Worm (Caenorhabditis elegans): ENCODE results near the gene Y57G11C.52.

Gene Y57G11C.52

DNA sequence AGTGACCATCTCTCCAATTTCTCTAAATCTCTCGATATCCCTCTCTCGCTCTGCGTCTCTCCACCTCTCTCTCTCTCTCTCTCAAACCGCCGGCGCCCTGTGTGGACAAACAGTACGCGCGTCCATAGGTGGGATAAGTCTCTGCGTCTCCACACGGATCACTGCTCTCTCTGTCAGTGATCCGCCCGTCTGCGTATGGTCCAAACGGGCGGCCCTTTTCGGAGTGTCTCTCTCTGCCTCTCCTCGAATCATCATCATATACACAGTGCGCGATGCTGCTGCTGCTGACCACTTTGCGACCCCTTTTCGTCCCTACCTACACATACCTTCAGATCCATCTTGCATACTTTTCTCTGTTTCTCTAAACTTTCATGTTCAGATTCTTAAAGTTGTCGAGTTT is 18.5 kb downstream of the Y57G11C.52 start (continued):
- TF ChIP-seq pros-1 (tag; optimal IDR thresholded peaks at IDR 0.05) = peak; percentile 62
- no peak for TF ChIP-seq unc-86 (tag; optimal IDR thresholded peaks at IDR 0.05)
- no peak for TF ChIP-seq hlh-15 (tag; optimal IDR thresholded peaks at IDR 0.05)
- no peak for TF ChIP-seq sox-4 (tag; optimal IDR thresholded peaks at IDR 0.05)
- peak; percentile 6 for TF ChIP-seq ceh-2 (tag; optimal IDR thresholded peaks at IDR 0.05)
- no peak for TF ChIP-seq lim-6 (tag; optimal IDR thresholded peaks at IDR 0.05)
- no peak for TF ChIP-seq gmeb-2 (tag; optimal IDR thresholded peaks at IDR 0.05)
- TF ChIP-seq tbx-2 (tag; optimal IDR thresholded peaks at IDR 0.05) = peak; percentile 70
- TF ChIP-seq fax-1 (tag; optimal IDR thresholded peaks at IDR 0.05) = no peak
- peak; percentile 77 for TF ChIP-seq F13H6.1 (tag; optimal IDR thresholded peaks at IDR 0.05)
- peak; percentile 49 for TF ChIP-seq hlh-6 (tag; optimal IDR thresholded peaks at IDR 0.05)
- no peak for TF ChIP-seq odd-2 (tag; optimal IDR thresholded peaks at IDR 0.05)
- TF ChIP-seq tbx-7 (tag; optimal IDR thresholded peaks at IDR 0.05) = peak; percentile 15
- no peak for TF ChIP-seq ztf-16 (tag; optimal IDR thresholded peaks at IDR 0.05)
- TF ChIP-seq ceh-45 (GFP tag; IDR thresholded peaks at IDR 0.05) = no peak
- TF ChIP-seq ceh-34 (tag; optimal IDR thresholded peaks at IDR 0.05) = peak; percentile 10
- no peak for TF ChIP-seq pha-4 (tag; optimal IDR thresholded peaks at IDR 0.05)
- no peak for TF ChIP-seq pqm-1 (tag; optimal IDR thresholded peaks at IDR 0.05)
- TF ChIP-seq pag-3 (tag; optimal IDR thresholded peaks at IDR 0.05; ENCODE audit: borderline replicate concordance) = no peak
- TF ChIP-seq ceh-22 (tag; optimal IDR thresholded peaks at IDR 0.05) = no peak
- TF ChIP-seq nfya-1 (tag; optimal IDR thresholded peaks at IDR 0.05) = peak; percentile 73
- peak; percentile 26 for TF ChIP-seq hlh-30 (tag; optimal IDR thresholded peaks at IDR 0.05; ENCODE audit: insufficient read depth)
- TF ChIP-seq ref-2 (tag; optimal IDR thresholded peaks at IDR 0.05) = peak; percentile 65
- TF ChIP-seq ceh-18 (tag; optimal IDR thresholded peaks at IDR 0.05) = peak; percentile 36
- TF ChIP-seq ttx-3 (tag; optimal IDR thresholded peaks at IDR 0.05) = no peak
- peak; percentile 34 for TF ChIP-seq eyg-1 (tag; optimal IDR thresholded peaks at IDR 0.05)
- no peak for TF ChIP-seq C38D4.7 (GFP tag; optimal IDR thresholded peaks at IDR 0.05)
- TF ChIP-seq ceh-19 (GFP tag; optimal IDR thresholded peaks at IDR 0.05) = no peak

DNA sequence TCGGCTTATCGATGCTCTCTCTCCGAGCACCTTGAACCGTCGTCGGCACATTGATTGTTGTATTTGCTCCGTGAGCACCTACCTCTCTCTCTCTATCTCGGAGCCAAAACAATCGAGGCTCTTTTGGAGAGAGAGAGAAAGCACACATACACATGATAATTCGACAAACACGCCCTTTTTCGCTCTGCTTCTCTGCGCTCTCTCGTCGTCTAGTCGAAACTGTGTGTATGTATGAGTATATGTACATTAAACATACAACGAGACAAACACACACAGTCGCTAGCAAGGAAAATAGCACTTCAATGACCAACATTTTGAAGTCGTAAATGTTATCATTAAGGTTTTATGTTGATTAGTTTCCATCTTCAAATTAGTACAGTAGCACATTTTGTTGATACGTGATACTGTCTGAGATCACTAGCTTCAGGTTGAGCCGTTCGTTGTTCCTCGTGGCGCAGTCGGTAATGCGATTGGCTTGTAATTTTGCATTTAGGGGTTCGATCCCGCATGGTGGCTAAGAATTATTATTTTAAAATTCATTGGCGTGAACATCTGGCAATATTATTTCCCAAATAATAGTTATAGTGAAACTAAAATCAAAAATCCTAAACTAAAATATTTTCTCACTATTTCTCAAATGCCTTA is 21.2 kb downstream of the Y57G11C.52 start:
- TF ChIP-seq sox-2 (GFP tag; IDR thresholded peaks at IDR 0.05) (no peak), K02D7.2 (tag; optimal IDR thresholded peaks at IDR 0.05) (no peak), sdc-2 (tag; optimal IDR thresholded peaks at IDR 0.05) (no peak), rnt-1 (tag; optimal IDR thresholded peaks at IDR 0.05) (no peak), hlh-13 (GFP tag; optimal IDR thresholded peaks at IDR 0.05) (no peak), tbx-2 (tag; optimal IDR thresholded peaks at IDR 0.05) (peak; percentile 43), C08G9.2 (tag; optimal IDR thresholded peaks at IDR 0.05) (no peak), ceh-19 (GFP tag; optimal IDR thresholded peaks at IDR 0.05) (no peak), lin-11 (tag; optimal IDR thresholded peaks at IDR 0.05) (no peak), ahr-1 (tag; optimal IDR thresholded peaks at IDR 0.05) (no peak), tbx-7 (tag; optimal IDR thresholded peaks at IDR 0.05) (no peak), fkh-6 (tag; optimal IDR thresholded peaks at IDR 0.05) (no peak), pag-3 (tag; optimal IDR thresholded peaks at IDR 0.05; ENCODE audit: borderline replicate concordance) (no peak), che-1 (tag; optimal IDR thresholded peaks at IDR 0.05) (no peak), nfya-1 (tag; optimal IDR thresholded peaks at IDR 0.05) (peak; percentile 55), ets-4 (tag; optimal IDR thresholded peaks at IDR 0.05) (peak; percentile 32), npax-4 (tag; optimal IDR thresholded peaks at IDR 0.05) (no peak), odd-2 (tag; optimal IDR thresholded peaks at IDR 0.05) (no peak), ceh-18 (tag; optimal IDR thresholded peaks at IDR 0.05) (peak; percentile 1), fax-1 (tag; optimal IDR thresholded peaks at IDR 0.05) (no peak), unc-42 (tag; optimal IDR thresholded peaks at IDR 0.05) (peak; percentile 9), ceh-34 (tag; optimal IDR thresholded peaks at IDR 0.05) (no peak), unc-55 (GFP tag; optimal IDR thresholded peaks at IDR 0.05) (no peak), elt-4 (tag; optimal IDR thresholded peaks at IDR 0.05) (no peak), nhr-232 (tag; optimal IDR thresholded peaks at IDR 0.05) (no peak), ttx-3 (tag; optimal IDR thresholded peaks at IDR 0.05) (no peak), ceh-31 (tag; optimal IDR thresholded peaks at IDR 0.05) (peak; percentile 21), pha-4 (tag; optimal IDR thresholded peaks at IDR 0.05) (no peak), C38D4.7 (GFP tag; optimal IDR thresholded peaks at IDR 0.05) (no peak), unc-3 (GFP tag; conservative IDR thresholded peaks at IDR 0.05) (no peak), unc-3 (tag; optimal IDR thresholded peaks at IDR 0.05) (no peak), mec-3 (tag; optimal IDR thresholded peaks at IDR 0.05; ENCODE audit: borderline replicate concordance) (no peak), dve-1 (tag; optimal IDR thresholded peaks at IDR 0.05) (peak; percentile 34), Y22D7AL.16 (tag; optimal IDR thresholded peaks at IDR 0.05) (no peak)
